Worm (Caenorhabditis elegans) whole organism, early embryonic: Measurements from ENCODE around the gene F54E12.2.

Experiments used
- B0310.2 ChIP-seq: sonication (generic microtip); optimal IDR thresholded peaks from 2 replicates; lab custom pipeline; 2016; ENCODE audit warnings: mild to moderate bottlenecking, missing genetic modification characterization, missing compliant biosample characterization
- F13C5.2 ChIP-seq: sonication (generic microtip); optimal IDR thresholded peaks from 2 replicates; lab custom pipeline; 2017; ENCODE audit warnings: mild to moderate bottlenecking, missing genetic modification characterization, inconsistent platforms, missing compliant biosample characterization
- aly-1 ChIP-seq: sonication (generic microtip); optimal IDR thresholded peaks from 2 replicates; lab custom pipeline; 2016; ENCODE audit warnings: missing genetic modification characterization, missing compliant biosample characterization
- ama-1 ChIP-seq: fragments of 150-350 bp; optimal IDR thresholded peaks from 2 replicates; lab custom pipeline; 2014
- ceh-13 ChIP-seq: fragments of 200-800 bp; sonication (Bioruptor generic); optimal IDR thresholded peaks from 2 replicates; lab custom pipeline; 2018; ENCODE audit warnings: mild to moderate bottlenecking, missing genetic modification characterization, missing compliant biosample characterization
- ceh-36 ChIP-seq: sonication (generic microtip); optimal IDR thresholded peaks from 2 replicates; lab custom pipeline; 2016; ENCODE audit warnings: missing genetic modification characterization, inconsistent platforms, missing compliant biosample characterization
- ets-7 ChIP-seq: sonication (generic microtip); optimal IDR thresholded peaks from 2 replicates; lab custom pipeline; 2016; ENCODE audit warnings: missing genotype, missing genetic modification characterization, missing compliant biosample characterization
- flt-1 ChIP-seq: fragments of 200-800 bp; sonication (Bioruptor generic); IDR thresholded peaks from 2 replicates; pipeline ENCODE4 v1.3.6; 2022; ENCODE audit warnings: missing genetic modification characterization, missing compliant biosample characterization
- hmbx-1 ChIP-seq: sonication (generic microtip); optimal IDR thresholded peaks from 2 replicates; lab custom pipeline; 2016; ENCODE audit warnings: mild to moderate bottlenecking, missing genetic modification characterization, missing compliant biosample characterization
- hmg-4 ChIP-seq: fragments of 200-800 bp; sonication (Bioruptor generic); optimal IDR thresholded peaks from 2 replicates; lab custom pipeline; 2018; ENCODE audit warnings: mild to moderate bottlenecking, missing genetic modification characterization, missing compliant biosample characterization
- hnd-1 ChIP-seq: sonication (generic microtip); optimal IDR thresholded peaks from 2 replicates; lab custom pipeline; 2016; ENCODE audit warnings: missing genetic modification characterization, missing compliant biosample characterization
- pes-1 ChIP-seq: fragments of 200-800 bp; sonication (Bioruptor generic); IDR thresholded peaks from 2 replicates; pipeline ENCODE4 v1.3.6; 2022; ENCODE audit warnings: missing genetic modification reagents, missing genetic modification characterization, missing compliant biosample characterization
- scrt-1 ChIP-seq: fragments of 200-800 bp; sonication (Bioruptor generic); IDR thresholded peaks from 2 replicates; pipeline ENCODE4 v1.3.6; 2022; ENCODE audit warnings: missing genetic modification characterization, missing compliant biosample characterization
- sea-1 ChIP-seq: fragments of 200-800 bp; sonication (Bioruptor generic); conservative IDR thresholded peaks from 2 replicates; pipeline ENCODE4 v1.3.6; 2022; ENCODE audit warnings: missing genetic modification characterization, missing compliant biosample characterization
- tbx-11 ChIP-seq: fragments of 200-800 bp; sonication (Bioruptor generic); IDR thresholded peaks from 2 replicates; pipeline ENCODE4 v1.3.6; 2022; ENCODE audit warnings: missing genetic modification characterization, missing compliant biosample characterization
- tbx-37 ChIP-seq: fragments of 200-800 bp; sonication (Bioruptor generic); conservative IDR thresholded peaks from 2 replicates; pipeline ENCODE4 v1.3.6; 2022; ENCODE audit warnings: missing genetic modification reagents, missing genetic modification characterization, missing compliant biosample characterization
- tra-4 ChIP-seq: sonication (generic microtip); optimal IDR thresholded peaks from 2 replicates; lab custom pipeline; 2017; ENCODE audit warnings: missing genetic modification characterization, missing compliant biosample characterization

Gene F54E12.2

ce11 chrIV:11348822-11349221, 11.8 kb upstream of the F54E12.2 start:
- no peak for TF ChIP-seq tbx-11 (GFP tag; lab: Robert Waterston, UW)
- TF ChIP-seq F13C5.2 (tag; lab: Kevin White, UChicago): no peak
- no peak for TF ChIP-seq pes-1 (GFP tag; lab: Robert Waterston, UW)
- TF ChIP-seq tra-4 (tag; lab: Kevin White, UChicago): no peak
- TF ChIP-seq aly-1: no peak
- TF ChIP-seq ceh-13 (GFP tag; lab: Kevin White, UChicago): no peak
- no peak for TF ChIP-seq tbx-37 (GFP tag; lab: Robert Waterston, UW)
- no peak for TF ChIP-seq flt-1 (GFP tag; lab: Robert Waterston, UW)
- TF ChIP-seq B0310.2: no peak
- TF ChIP-seq hnd-1 (tag; lab: Kevin White, UChicago): no peak
- no peak for TF ChIP-seq ets-7 (tag; lab: Kevin White, UChicago)
- no peak for TF ChIP-seq hmg-4 (GFP tag; lab: Kevin White, UChicago)
- TF ChIP-seq sea-1 (GFP tag; lab: Robert Waterston, UW): no peak
- TF ChIP-seq hmbx-1 (tag; lab: Kevin White, UChicago): no peak

- TF ChIP-seq hnd-1 (tag; lab: Kevin White, UChicago) (no peak), scrt-1 (GFP tag; lab: Robert Waterston, UW) (no peak), ets-7 (tag; lab: Kevin White, UChicago) (no peak), hmg-4 (GFP tag; lab: Kevin White, UChicago) (no peak), tbx-37 (GFP tag; lab: Robert Waterston, UW) (no peak), B0310.2 (no peak), hmbx-1 (tag; lab: Kevin White, UChicago) (no peak), ceh-13 (GFP tag; lab: Kevin White, UChicago) (no peak), F13C5.2 (tag; lab: Kevin White, UChicago) (no peak), ceh-36 (tag; lab: Kevin White, UChicago) (no peak), aly-1 (no peak), pes-1 (GFP tag; lab: Robert Waterston, UW) (no peak)
Observed at ce11 chrIV:11347275-11347674, 10.3 kb upstream of the F54E12.2 start.

ce11 chrIV:11344288-11344687, 7.3 kb upstream of the F54E12.2 start:
- TF ChIP-seq tbx-11 (GFP tag; lab: Robert Waterston, UW) (no peak), scrt-1 (GFP tag; lab: Robert Waterston, UW) (no peak), F13C5.2 (tag; lab: Kevin White, UChicago) (no peak), tbx-37 (GFP tag; lab: Robert Waterston, UW) (no peak), pes-1 (GFP tag; lab: Robert Waterston, UW) (no peak), ceh-36 (tag; lab: Kevin White, UChicago) (no peak), hnd-1 (tag; lab: Kevin White, UChicago) (no peak), ama-1 (lab: Kevin White, UChicago) (no peak), ets-7 (tag; lab: Kevin White, UChicago) (no peak), hmbx-1 (tag; lab: Kevin White, UChicago) (no peak), hmg-4 (GFP tag; lab: Kevin White, UChicago) (no peak), sea-1 (GFP tag; lab: Robert Waterston, UW) (no peak), flt-1 (GFP tag; lab: Robert Waterston, UW) (no peak), aly-1 (no peak), tra-4 (tag; lab: Kevin White, UChicago) (no peak), B0310.2 (no peak), ceh-13 (GFP tag; lab: Kevin White, UChicago) (no peak)

ce11 chrIV:11340735-11341443, 3.9 kb upstream of the F54E12.2 start:
- 0 out of 2 replicates have a peak, but pooled peaks have one; percentile 18 for TF ChIP-seq sea-1 (GFP tag; lab: Robert Waterston, UW)
- TF ChIP-seq F13C5.2 (tag; lab: Kevin White, UChicago): no peak
- TF ChIP-seq aly-1: no peak
- no peak for TF ChIP-seq hmg-4 (GFP tag; lab: Kevin White, UChicago)

- TF ChIP-seq hmbx-1 (tag; lab: Kevin White, UChicago) (no peak), aly-1 (no peak), hmg-4 (GFP tag; lab: Kevin White, UChicago) (no peak), pes-1 (GFP tag; lab: Robert Waterston, UW) (no peak), B0310.2 (no peak), sea-1 (GFP tag; lab: Robert Waterston, UW) (no peak), ceh-36 (tag; lab: Kevin White, UChicago) (no peak), ceh-13 (GFP tag; lab: Kevin White, UChicago) (no peak), tra-4 (tag; lab: Kevin White, UChicago) (no peak), F13C5.2 (tag; lab: Kevin White, UChicago) (no peak), ets-7 (tag; lab: Kevin White, UChicago) (no peak), tbx-37 (GFP tag; lab: Robert Waterston, UW) (no peak), hnd-1 (tag; lab: Kevin White, UChicago) (no peak), scrt-1 (GFP tag; lab: Robert Waterston, UW) (no peak), ama-1 (lab: Kevin White, UChicago) (no peak), tbx-11 (GFP tag; lab: Robert Waterston, UW) (no peak), flt-1 (GFP tag; lab: Robert Waterston, UW) (no peak)
Observed at ce11 chrIV:11336180-11336579, 804 bp downstream of the F54E12.2 start.

ce11 chrIV:11332751-11333150, 4.2 kb downstream of the F54E12.2 start, which contains the start of gene sart-3:
Gene sart-3 (minus strand): TSS chrIV:11332969.
- TF ChIP-seq ama-1 (lab: Kevin White, UChicago): no peak
- TF ChIP-seq hmbx-1 (tag; lab: Kevin White, UChicago): no peak
- no peak for TF ChIP-seq tbx-11 (GFP tag; lab: Robert Waterston, UW)
- TF ChIP-seq hnd-1 (tag; lab: Kevin White, UChicago): no peak
- TF ChIP-seq ceh-36 (tag; lab: Kevin White, UChicago): no peak
- no peak for TF ChIP-seq ceh-13 (GFP tag; lab: Kevin White, UChicago)
- no peak for TF ChIP-seq hmg-4 (GFP tag; lab: Kevin White, UChicago)
- no peak for TF ChIP-seq flt-1 (GFP tag; lab: Robert Waterston, UW)
- no peak for TF ChIP-seq tbx-37 (GFP tag; lab: Robert Waterston, UW)
- no peak for TF ChIP-seq B0310.2
- no peak for TF ChIP-seq tra-4 (tag; lab: Kevin White, UChicago)
- TF ChIP-seq aly-1: no peak
- TF ChIP-seq pes-1 (GFP tag; lab: Robert Waterston, UW): no peak
- no peak for TF ChIP-seq F13C5.2 (tag; lab: Kevin White, UChicago)
- no peak for TF ChIP-seq ets-7 (tag; lab: Kevin White, UChicago)
- TF ChIP-seq scrt-1 (GFP tag; lab: Robert Waterston, UW): no peak
- no peak for TF ChIP-seq sea-1 (GFP tag; lab: Robert Waterston, UW)
